Fruit fly (Drosophila melanogaster): ENCODE results near the gene Spf45.

The Spf45 gene

DNA sequence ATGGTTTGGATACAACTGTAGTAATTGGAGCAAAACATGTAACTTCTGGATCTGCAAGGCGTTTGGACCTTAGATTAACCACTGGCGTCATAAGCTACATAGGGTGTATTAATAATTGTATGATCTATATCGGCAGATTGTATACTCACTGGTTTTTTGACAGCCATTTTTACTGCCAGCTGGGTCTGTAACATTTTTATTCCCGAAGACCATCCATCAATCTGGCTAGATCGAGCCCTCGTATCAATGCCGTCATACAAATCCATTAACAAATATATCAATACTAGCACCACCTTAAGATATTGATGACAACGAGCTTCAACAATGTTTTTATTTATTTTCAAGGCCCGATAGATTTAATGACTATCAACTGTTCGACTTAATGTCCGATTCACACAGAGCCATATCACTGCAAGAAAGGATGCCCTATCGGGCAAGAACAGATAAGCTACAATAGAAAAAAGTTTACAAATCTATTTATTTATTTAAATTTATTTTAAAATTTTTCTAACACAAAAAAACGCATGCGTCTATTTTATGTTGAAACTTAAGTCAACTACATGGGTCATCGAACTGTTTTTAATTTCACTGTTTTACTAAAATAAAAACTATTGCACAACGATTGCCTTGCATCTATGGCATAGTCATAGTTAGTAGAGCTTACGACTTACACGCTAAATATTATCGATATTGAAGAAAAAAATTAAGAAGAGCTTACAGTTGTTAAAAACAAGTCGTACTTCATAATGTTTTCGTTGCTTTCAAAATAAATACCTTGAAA is at the start of gene Spf45:
Spf45 (minus strand) TSS at position 336 of the 781 bp plus-strand sequence.
- TF ChIP-seq CTCF (optimal IDR thresholded peaks at IDR 0.05) (no peak), CG8478 (optimal IDR thresholded peaks at IDR 0.05) (no peak)

DNA sequence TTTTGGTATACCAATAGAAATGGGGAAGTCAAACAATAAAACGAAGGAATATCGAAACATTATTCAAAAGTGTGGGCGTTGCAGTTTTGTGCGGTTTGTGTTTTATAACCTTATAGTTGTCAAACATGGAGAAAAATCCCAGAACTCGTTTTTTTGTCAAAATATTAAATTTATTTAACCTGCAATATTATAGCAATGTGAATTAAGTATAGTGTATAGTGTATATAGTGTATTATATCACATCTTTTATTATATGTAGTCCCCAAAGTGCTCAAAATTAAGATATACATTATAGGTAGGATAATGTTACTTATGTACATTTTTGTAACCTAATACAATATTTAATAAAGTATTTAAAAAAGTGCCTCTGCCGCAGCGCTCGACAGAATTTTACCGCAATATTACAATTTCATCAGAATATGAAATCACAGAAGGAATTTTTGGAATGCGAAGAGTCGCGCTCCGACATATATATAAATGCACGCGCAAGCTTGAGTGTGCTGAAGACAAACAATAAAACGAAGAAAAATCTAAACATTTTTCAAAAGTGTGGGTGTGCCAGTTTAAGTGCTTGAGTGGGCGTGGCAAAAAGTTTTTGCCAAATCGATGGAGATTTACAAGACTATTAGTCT is 7.3 kb upstream of the Spf45 start:
- TF ChIP-seq CG8478 (optimal IDR thresholded peaks at IDR 0.05) (no peak), CTCF (optimal IDR thresholded peaks at IDR 0.05) (no peak)

DNA sequence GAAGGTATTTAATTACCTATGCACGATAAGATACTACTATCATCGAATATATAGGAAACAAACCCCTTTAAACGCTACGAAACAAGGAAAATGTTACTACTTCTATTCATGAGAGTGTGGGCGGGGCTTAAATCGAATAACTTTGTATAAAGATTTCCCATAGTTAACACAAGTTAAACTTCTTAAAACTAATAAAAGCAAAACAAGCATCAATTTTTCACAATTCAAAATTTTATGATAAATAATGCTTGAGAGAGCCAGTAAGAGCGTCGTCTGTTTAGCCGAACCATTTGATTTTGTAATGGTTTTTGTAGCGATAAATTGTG is 609 bp upstream of the Spf45 start:
- TF ChIP-seq CTCF (optimal IDR thresholded peaks at IDR 0.05) (no peak), CG8478 (optimal IDR thresholded peaks at IDR 0.05) (no peak)

DNA sequence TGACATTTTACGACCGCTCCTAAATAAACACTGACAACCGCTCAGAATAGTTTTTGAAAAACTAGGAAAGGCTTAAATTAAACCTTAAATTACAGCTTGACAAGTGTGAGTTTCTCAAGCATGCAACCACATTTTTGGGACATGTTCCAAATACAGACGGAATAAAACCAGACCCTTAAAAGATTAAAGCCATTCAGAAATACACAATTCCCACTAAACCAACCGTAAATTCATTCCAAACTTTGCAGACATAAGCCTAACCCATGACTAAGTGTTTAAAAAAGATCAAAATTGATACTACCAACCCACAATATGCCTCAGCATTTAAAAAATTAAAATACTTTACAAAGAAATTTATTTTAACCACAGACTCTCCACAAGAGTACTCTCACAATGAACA is 3.0 kb downstream of the Spf45 start:
- TF ChIP-seq CG8478 (optimal IDR thresholded peaks at IDR 0.05) (no peak), CTCF (optimal IDR thresholded peaks at IDR 0.05) (no peak)

DNA sequence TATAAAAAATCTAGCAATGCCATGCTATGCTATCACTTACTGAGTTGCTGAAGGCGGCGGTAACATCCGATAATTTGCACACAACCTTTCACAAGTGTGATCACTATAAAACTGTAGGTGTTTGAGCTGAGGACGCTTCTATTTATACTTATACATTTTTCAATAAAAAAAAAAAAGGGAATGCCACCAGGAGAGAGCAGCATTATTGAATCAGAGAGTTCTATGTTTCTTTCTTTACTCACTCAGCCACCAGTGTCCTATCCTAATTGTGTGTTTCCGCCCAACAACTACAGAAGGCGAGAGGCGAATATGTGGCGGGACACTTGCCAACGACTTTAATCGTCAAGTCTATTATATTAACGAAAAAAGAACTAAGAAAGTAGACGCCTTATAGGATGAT is 42.4 kb downstream of the Spf45 start, which contains the start of gene Cht10:
Cht10 (minus strand) TSS at position 101 of the 400 bp plus-strand sequence.
- TF ChIP-seq CG8478 (optimal IDR thresholded peaks at IDR 0.05) (no peak), CTCF (optimal IDR thresholded peaks at IDR 0.05) (no peak)

DNA sequence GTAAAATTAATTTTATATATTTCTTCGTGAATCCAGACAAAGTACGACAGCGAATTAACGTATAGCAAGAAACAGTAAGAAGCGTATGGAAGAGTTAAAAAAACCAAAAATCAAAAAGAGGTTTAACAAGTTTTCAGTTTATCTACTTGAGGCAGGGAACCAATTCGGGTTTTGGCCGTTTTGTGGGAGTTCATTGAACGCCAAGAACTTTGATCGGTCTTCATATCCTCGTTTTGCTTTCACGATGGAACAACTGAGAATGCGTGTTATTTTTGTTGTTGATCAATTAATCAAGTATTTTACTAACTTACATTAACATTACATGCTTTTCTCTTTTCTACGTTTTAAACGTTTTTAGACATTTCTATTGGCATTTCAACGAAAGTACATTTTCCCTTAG is 42.8 kb downstream of the Spf45 start:
- TF ChIP-seq CTCF (optimal IDR thresholded peaks at IDR 0.05): no peak
- TF ChIP-seq CG8478 (optimal IDR thresholded peaks at IDR 0.05): no peak

DNA sequence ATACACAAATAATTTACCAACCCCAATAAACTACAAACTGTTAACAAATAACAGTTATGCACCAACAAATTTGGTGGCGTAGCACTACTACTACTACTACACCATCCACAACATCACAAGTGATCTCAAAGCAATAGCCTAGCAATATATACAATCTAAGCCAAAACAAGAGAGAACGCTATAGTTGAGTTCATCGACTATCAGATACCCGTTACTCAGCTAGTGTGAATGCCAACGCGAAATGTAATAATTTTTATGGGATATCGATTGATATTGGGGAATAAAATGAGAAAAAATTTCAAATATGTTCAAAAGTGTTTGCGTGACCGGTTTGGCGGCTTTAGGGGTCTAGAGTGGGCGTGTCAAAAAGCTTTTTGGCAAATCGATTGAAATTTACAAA is 44.3 kb downstream of the Spf45 start:
- TF ChIP-seq CG8478 (optimal IDR thresholded peaks at IDR 0.05) (no peak), CTCF (optimal IDR thresholded peaks at IDR 0.05) (no peak)

Measured in S2 (cell line).